Worm (Caenorhabditis elegans) whole organism, L3 larva: ENCODE results near the gene F08G12.1.

ENCODE experiments used
- R02D3.7 ChIP-seq: fragments of 150-350 bp; optimal IDR thresholded peaks from 2 replicates; lab custom pipeline; 2014; ENCODE audit warnings: missing biosample characterization, missing genetic modification characterization
- ZK546.5 ChIP-seq: sonication (generic microtip); optimal IDR thresholded peaks from 2 replicates; lab custom pipeline; 2017; ENCODE audit warnings: missing biosample characterization, missing genetic modification characterization
- aly-2 ChIP-seq: fragments of 150-350 bp; optimal IDR thresholded peaks from 2 replicates; lab custom pipeline; 2014; ENCODE audit warnings: missing biosample characterization, missing genetic modification characterization
- ama-1 ChIP-seq: fragments of 150-350 bp; optimal IDR thresholded peaks from 2 replicates; lab custom pipeline; 2018
- ceh-16 ChIP-seq: sonication (generic microtip); optimal IDR thresholded peaks from 2 replicates; lab custom pipeline; 2017; ENCODE audit warnings: missing biosample characterization, missing genetic modification characterization
- ceh-28 ChIP-seq: fragments of 150-350 bp; optimal IDR thresholded peaks from 2 replicates; lab custom pipeline; 2014; ENCODE audit warnings: missing biosample characterization, missing genetic modification reagents, missing genetic modification characterization
- ceh-82 ChIP-seq: fragments of 150-350 bp; optimal IDR thresholded peaks from 2 replicates; lab custom pipeline; 2014; ENCODE audit warnings: missing biosample characterization, missing genetic modification characterization
- ceh-9 ChIP-seq: sonication (generic microtip); optimal IDR thresholded peaks from 2 replicates; lab custom pipeline; 2018; ENCODE audit warnings: missing biosample characterization, missing genetic modification characterization
- daf-12 ChIP-seq: fragments of 150-350 bp; optimal IDR thresholded peaks from 2 replicates; lab custom pipeline; 2014; ENCODE audit warnings: missing biosample characterization, missing genetic modification reagents, missing genetic modification characterization
- egl-27 ChIP-seq: sonication (generic microtip); optimal IDR thresholded peaks from 4 replicates; lab custom pipeline; 2017; ENCODE audit warnings: missing biosample characterization, missing genetic modification reagents, missing genetic modification characterization
- egl-5 ChIP-seq: fragments of 150-350 bp; optimal IDR thresholded peaks from 2 replicates; lab custom pipeline; 2017; ENCODE audit warnings: missing biosample characterization, missing genetic modification reagents, missing genetic modification characterization, inconsistent platforms
- elt-1 ChIP-seq: fragments of 150-350 bp; optimal IDR thresholded peaks from 2 replicates; lab custom pipeline; 2014; ENCODE audit warnings: missing biosample characterization, missing genetic modification characterization
- elt-2 ChIP-seq: sonication (generic microtip); optimal IDR thresholded peaks from 2 replicates; lab custom pipeline; 2016; ENCODE audit warnings: missing genetic modification reagents, mild to moderate bottlenecking, missing genetic modification characterization, missing compliant biosample characterization
- elt-3 ChIP-seq, 3 experiments: fragments of 150-350 bp in 1 of 3; sonication (generic microtip) in 2 of 3; optimal IDR thresholded peaks; 2 replicates in 2 of 3; 4 replicates in 1 of 3; lab custom pipeline; 2014 to 2017; ENCODE audit warnings: missing biosample characterization in 3 of 3, missing genetic modification characterization in 3 of 3
- eor-1 ChIP-seq, 2 experiments: fragments of 150-350 bp; optimal IDR thresholded peaks; 2 replicates each; lab custom pipeline; 2014 to 2018; ENCODE audit warnings: missing biosample characterization in 2 of 2, missing genetic modification characterization in 2 of 2
- fkh-10 ChIP-seq: sonication (generic microtip); optimal IDR thresholded peaks from 2 replicates; lab custom pipeline; 2017; ENCODE audit warnings: missing biosample characterization, missing genetic modification reagents, missing genetic modification characterization
- fkh-2 ChIP-seq: fragments of 150-350 bp; optimal IDR thresholded peaks from 2 replicates; lab custom pipeline; 2014; ENCODE audit warnings: missing biosample characterization, missing genetic modification reagents, missing genetic modification characterization
- fos-1 ChIP-seq: fragments of 150-350 bp; optimal IDR thresholded peaks from 2 replicates; lab custom pipeline; 2014; ENCODE audit warnings: missing biosample characterization, missing genetic modification characterization
- hmg-11 ChIP-seq: sonication (generic microtip); optimal IDR thresholded peaks from 2 replicates; lab custom pipeline; 2016; ENCODE audit warnings: missing genetic modification characterization, missing compliant biosample characterization
- jun-1 ChIP-seq: fragments of 150-350 bp; optimal IDR thresholded peaks from 2 replicates; lab custom pipeline; 2014; ENCODE audit warnings: missing biosample characterization, missing genetic modification reagents, missing genetic modification characterization
- lin-15B ChIP-seq: fragments of 150-350 bp; optimal IDR thresholded peaks from 2 replicates; lab custom pipeline; 2014; ENCODE audit warnings: missing biosample characterization, missing genetic modification characterization
- lin-39 ChIP-seq: fragments of 150-350 bp; optimal IDR thresholded peaks from 2 replicates; lab custom pipeline; 2018; ENCODE audit warnings: missing biosample characterization, missing genetic modification reagents, missing genetic modification characterization
- lsy-12 ChIP-seq: sonication (generic microtip); optimal IDR thresholded peaks from 2 replicates; lab custom pipeline; 2016; ENCODE audit warnings: mild to moderate bottlenecking, missing genetic modification characterization, missing compliant biosample characterization
- mdl-1 ChIP-seq: fragments of 150-350 bp; optimal IDR thresholded peaks from 2 replicates; lab custom pipeline; 2014; ENCODE audit warnings: missing biosample characterization, missing genetic modification characterization
- mml-1 ChIP-seq: fragments of 150-350 bp; sonication (generic microtip); optimal IDR thresholded peaks from 3 replicates; lab custom pipeline; 2014; ENCODE audit warnings: missing biosample characterization, missing genetic modification characterization
- nfya-1 ChIP-seq: sonication (generic microtip); optimal IDR thresholded peaks from 2 replicates; lab custom pipeline; 2017; ENCODE audit warnings: missing genetic modification characterization, mild to moderate bottlenecking, missing compliant biosample characterization, antibody characterized with exemption, moderate library complexity; ENCODE audit not compliant: insufficient read depth
- nhr-11 ChIP-seq: fragments of 150-350 bp; optimal IDR thresholded peaks from 2 replicates; lab custom pipeline; 2014; ENCODE audit warnings: missing biosample characterization, missing genetic modification characterization
- nhr-12 ChIP-seq: fragments of 150-350 bp; optimal IDR thresholded peaks from 2 replicates; lab custom pipeline; 2014; ENCODE audit warnings: missing biosample characterization, missing genetic modification characterization
- nhr-23 ChIP-seq: fragments of 150-350 bp; optimal IDR thresholded peaks from 2 replicates; lab custom pipeline; 2014; ENCODE audit warnings: missing biosample characterization, missing genetic modification reagents, missing genetic modification characterization
- nhr-237 ChIP-seq: fragments of 150-350 bp; optimal IDR thresholded peaks from 2 replicates; lab custom pipeline; 2014; ENCODE audit warnings: missing biosample characterization, missing genetic modification characterization
- nhr-25 ChIP-seq: sonication (generic microtip); optimal IDR thresholded peaks from 2 replicates; lab custom pipeline; 2017; ENCODE audit warnings: missing biosample characterization, missing genetic modification characterization
- nhr-28 ChIP-seq: fragments of 150-350 bp; optimal IDR thresholded peaks from 2 replicates; lab custom pipeline; 2014; ENCODE audit warnings: missing biosample characterization, missing genetic modification characterization
- nhr-43 ChIP-seq: sonication (generic microtip); optimal IDR thresholded peaks from 2 replicates; lab custom pipeline; 2016; ENCODE audit warnings: mild to moderate bottlenecking, missing genetic modification characterization, missing compliant biosample characterization; ENCODE audit not compliant: poor library complexity, severe bottlenecking
- nhr-67 ChIP-seq: fragments of 150-350 bp; optimal IDR thresholded peaks from 2 replicates; lab custom pipeline; 2014; ENCODE audit warnings: missing biosample characterization, missing genetic modification characterization
- nhr-76 ChIP-seq: fragments of 150-350 bp; sonication (generic microtip); optimal IDR thresholded peaks from 5 replicates; lab custom pipeline; 2014; ENCODE audit warnings: missing biosample characterization, missing genetic modification characterization
- nhr-77 ChIP-seq: fragments of 150-350 bp; optimal IDR thresholded peaks from 2 replicates; lab custom pipeline; 2014; ENCODE audit warnings: missing biosample characterization, missing genetic modification characterization
- pha-4 ChIP-seq: fragments of 150-350 bp; optimal IDR thresholded peaks from 2 replicates; lab custom pipeline; 2014; ENCODE audit warnings: missing biosample characterization, missing genetic modification reagents, missing genetic modification characterization
- pqm-1 ChIP-seq: fragments of 150-350 bp; optimal IDR thresholded peaks from 2 replicates; lab custom pipeline; 2017; ENCODE audit warnings: missing biosample characterization, missing genetic modification characterization, inconsistent platforms
- sea-2 ChIP-seq: fragments of 150-350 bp; sonication (generic microtip); optimal IDR thresholded peaks from 4 replicates; lab custom pipeline; 2014; ENCODE audit warnings: missing biosample characterization, missing genetic modification reagents, missing genetic modification characterization
- skn-1 ChIP-seq: fragments of 150-350 bp; optimal IDR thresholded peaks from 2 replicates; lab custom pipeline; 2014; ENCODE audit warnings: missing biosample characterization, missing genetic modification characterization
- snpc-4 ChIP-seq: fragments of 150-350 bp; optimal IDR thresholded peaks from 2 replicates; lab custom pipeline; 2014; ENCODE audit warnings: missing biosample characterization, missing genetic modification characterization
- tbx-2 ChIP-seq: sonication (generic microtip); optimal IDR thresholded peaks from 2 replicates; lab custom pipeline; 2016; ENCODE audit warnings: mild to moderate bottlenecking, missing genetic modification characterization, missing compliant biosample characterization
- unc-39 ChIP-seq: sonication (generic microtip); optimal IDR thresholded peaks from 4 replicates; lab custom pipeline; 2017; ENCODE audit warnings: missing biosample characterization, missing genetic modification characterization
- unc-62 ChIP-seq: fragments of 150-350 bp; sonication (generic microtip); optimal IDR thresholded peaks from 4 replicates; lab custom pipeline; 2014; ENCODE audit warnings: missing biosample characterization, missing genetic modification reagents, missing genetic modification characterization
- zag-1 ChIP-seq: fragments of 150-350 bp; optimal IDR thresholded peaks from 2 replicates; lab custom pipeline; 2014; ENCODE audit warnings: missing biosample characterization, missing genetic modification characterization
- ztf-11 ChIP-seq: fragments of 150-350 bp; optimal IDR thresholded peaks from 2 replicates; lab custom pipeline; 2014; ENCODE audit warnings: missing biosample characterization, missing genetic modification characterization
- ztf-4 ChIP-seq: fragments of 150-350 bp; optimal IDR thresholded peaks from 2 replicates; lab custom pipeline; 2014; ENCODE audit warnings: missing biosample characterization, missing genetic modification characterization

Gene F08G12.1

DNA sequence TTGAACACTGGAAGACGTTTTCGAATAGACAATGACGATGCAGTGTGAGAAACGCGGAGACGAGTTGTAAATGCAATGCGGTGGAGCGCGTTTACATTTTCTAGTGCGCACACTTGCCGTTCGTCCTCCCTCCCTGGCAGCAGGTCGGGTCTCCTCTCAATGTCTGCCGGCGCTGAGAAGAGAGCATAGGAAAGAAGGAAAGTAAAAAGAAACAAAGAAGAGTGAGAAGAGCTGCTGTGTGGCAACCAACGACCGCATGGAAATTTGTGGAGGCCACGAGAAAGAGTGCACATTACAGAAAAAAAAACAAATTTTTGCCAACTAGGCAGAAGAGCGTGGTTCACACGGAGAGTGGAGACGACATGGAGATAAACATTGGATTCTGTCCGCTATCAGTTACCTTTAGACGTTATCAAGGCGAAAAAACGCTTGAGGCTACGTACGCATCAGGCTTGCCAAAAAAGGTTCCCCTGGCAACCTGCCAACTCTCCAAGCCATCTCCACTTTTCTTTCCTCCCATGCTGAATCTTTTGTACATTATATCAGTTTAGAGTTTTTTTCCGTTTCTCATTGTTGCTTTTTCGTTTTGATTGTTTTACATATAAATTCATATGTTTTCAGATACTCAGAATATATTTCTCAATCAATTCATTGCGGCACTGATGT is 5.9 kb downstream of the F08G12.1 start, which contains the start of the genes snrp-40.1 and F08G12.3:
Gene snrp-40.1, minus strand, starts transcription at position 143 of the 666 bp plus-strand sequence.
Gene F08G12.3, plus strand, starts transcription at position 616 of the 666 bp plus-strand sequence.
- peak; percentile 81 for TF ChIP-seq elt-2 (tag; lab: Kevin White, UChicago)
- TF ChIP-seq ceh-16: no peak
- TF ChIP-seq unc-39 (tag; lab: Kevin White, UChicago): no peak
- TF ChIP-seq ZK546.5 (tag; lab: Kevin White, UChicago): no peak
- TF ChIP-seq unc-62 (GFP tag; lab: Kevin White, UChicago): no peak
- TF ChIP-seq mml-1 (tag; lab: Kevin White, UChicago): no peak
- peak; percentile 89 for TF ChIP-seq nhr-25 (tag; lab: Kevin White, UChicago)
- TF ChIP-seq egl-5 (tag; lab: Kevin White, UChicago): peak; percentile 72
- peak; percentile 91 for TF ChIP-seq hmg-11
- peak; percentile 71 for TF ChIP-seq pqm-1 (tag; lab: Kevin White, UChicago)
- TF ChIP-seq fos-1 (tag; lab: Kevin White, UChicago): no peak
- TF ChIP-seq aly-2 (tag; lab: Kevin White, UChicago): no peak
- TF ChIP-seq nhr-23 (tag; lab: Kevin White, UChicago): peak; percentile 68
- no peak for TF ChIP-seq nhr-76
- TF ChIP-seq elt-3 (tag; optimal IDR thresholded peaks at IDR 0.05; lab: Kevin White, UChicago): peak in 1 of 3 experiments; percentile 7
- TF ChIP-seq nhr-237 (tag; lab: Kevin White, UChicago): no peak
- TF ChIP-seq ceh-82 (tag; lab: Kevin White, UChicago): no peak
- TF ChIP-seq lin-15B (tag; lab: Kevin White, UChicago): peak; percentile 77
- peak; percentile 45 for TF ChIP-seq skn-1 (tag; lab: Kevin White, UChicago)
- TF ChIP-seq ztf-4: no peak
- TF ChIP-seq R02D3.7 (tag; lab: Kevin White, UChicago): no peak
- TF ChIP-seq fkh-10 (GFP tag; lab: Kevin White, UChicago): peak; percentile 12
- peak; percentile 28 for TF ChIP-seq ceh-28
- TF ChIP-seq zag-1 (tag; lab: Kevin White, UChicago): no peak
- TF ChIP-seq snpc-4: peak; percentile 89
- no peak for TF ChIP-seq nhr-11 (tag; lab: Kevin White, UChicago)
- TF ChIP-seq mdl-1 (tag; lab: Kevin White, UChicago): peak; percentile 36
- TF ChIP-seq ama-1 (lab: Kevin White, UChicago): no peak
- peak; percentile 40 for TF ChIP-seq nhr-43 (tag; lab: Kevin White, UChicago)
- peak; percentile 72 for TF ChIP-seq jun-1 (tag; lab: Kevin White, UChicago)
- peak; percentile 89 for TF ChIP-seq lin-39 (tag; lab: Kevin White, UChicago)
- peak; percentile 36 for TF ChIP-seq elt-1 (tag; lab: Kevin White, UChicago)
- peak; percentile 34 for TF ChIP-seq lsy-12 (tag; lab: Kevin White, UChicago)
- no peak for TF ChIP-seq eor-1 (tag; optimal IDR thresholded peaks at IDR 0.05; lab: Kevin White, UChicago)
- TF ChIP-seq ceh-9: no peak
- TF ChIP-seq nhr-77 (tag; lab: Kevin White, UChicago): no peak
- TF ChIP-seq daf-12 (tag; lab: Kevin White, UChicago): no peak
- peak; percentile 93 for TF ChIP-seq pha-4
- no peak for TF ChIP-seq nhr-12 (tag; lab: Kevin White, UChicago)
- no peak for TF ChIP-seq fkh-2 (tag; lab: Kevin White, UChicago)
- no peak for TF ChIP-seq nhr-28 (tag; lab: Kevin White, UChicago)
- TF ChIP-seq nfya-1 (tag; lab: Kevin White, UChicago): peak; percentile 87
- no peak for TF ChIP-seq egl-27 (tag; lab: Kevin White, UChicago)
- no peak for TF ChIP-seq sea-2 (GFP tag; lab: Kevin White, UChicago)
- TF ChIP-seq tbx-2: peak; percentile 57
- TF ChIP-seq ztf-11 (tag; lab: Kevin White, UChicago): no peak
- no peak for TF ChIP-seq nhr-67
- TF ChIP-seq, all 47 proteins: peak for 21
